Fruit fly (Drosophila melanogaster) whole organism, embryonic: ENCODE measurements around the gene CG46307.

Experiments
- Atf-2 ChIP-seq: fragments of 200-800 bp; sonication (Bioruptor generic); optimal IDR thresholded peaks from 2 replicates; lab custom pipeline; 2016; ENCODE audit warnings: missing biosample characterization, missing genetic modification characterization
- Atf6 ChIP-seq: fragments of 200-800 bp; sonication (Bioruptor generic); IDR thresholded peaks from 2 replicates; pipeline ENCODE4 v1.3.6; 2022; ENCODE audit warnings: missing biosample characterization, missing genetic modification characterization
- CG10959 ChIP-seq: fragments of 200-800 bp; sonication (Bioruptor generic); IDR thresholded peaks from 2 replicates; pipeline ENCODE4 v1.3.6; 2022; ENCODE audit warnings: missing biosample characterization, missing genetic modification characterization
- CG12104 ChIP-seq: fragments of 200-800 bp; sonication (Bioruptor generic); optimal IDR thresholded peaks from 3 replicates; lab custom pipeline; 2016; ENCODE audit warnings: missing biosample characterization, missing genetic modification characterization
- CG12155 ChIP-seq: fragments of 200-800 bp; sonication (Bioruptor generic); optimal IDR thresholded peaks from 3 replicates; lab custom pipeline; 2016; ENCODE audit warnings: missing biosample characterization, missing genetic modification characterization
- CG14014 ChIP-seq: fragments of 200-800 bp; sonication (Bioruptor generic); IDR thresholded peaks from 2 replicates; pipeline ENCODE4 v1.3.6; 2022; ENCODE audit warnings: missing biosample characterization, missing genetic modification characterization
- CG14050 ChIP-seq: fragments of 200-800 bp; sonication (Bioruptor generic); IDR thresholded peaks from 3 replicates; pipeline ENCODE4 v1.3.6; 2022; ENCODE audit warnings: missing biosample characterization, missing genetic modification characterization
- CG14441 ChIP-seq: fragments of 200-800 bp; sonication (Bioruptor generic); IDR thresholded peaks from 2 replicates; pipeline ENCODE4 v1.3.6; 2022; ENCODE audit warnings: missing biosample characterization, missing genetic modification characterization
- CG14667 ChIP-seq: fragments of 200-800 bp; sonication (Bioruptor generic); IDR thresholded peaks from 2 replicates; pipeline ENCODE4 v1.3.6; 2022; ENCODE audit warnings: missing biosample characterization, missing genetic modification characterization
- CG14860 ChIP-seq: fragments of 200-800 bp; sonication (Bioruptor generic); IDR thresholded peaks from 3 replicates; pipeline ENCODE4 v1.3.6; 2022; ENCODE audit warnings: missing biosample characterization, missing genetic modification characterization; ENCODE audit not compliant: partially characterized antibody
- CG16863 ChIP-seq: fragments of 200-800 bp; sonication (Bioruptor generic); optimal IDR thresholded peaks from 3 replicates; lab custom pipeline; 2016; ENCODE audit warnings: missing biosample characterization, missing genetic modification characterization
- CG17328 ChIP-seq: fragments of 200-800 bp; sonication (Bioruptor generic); IDR thresholded peaks from 2 replicates; pipeline ENCODE4 v1.3.6; 2022; ENCODE audit warnings: missing biosample characterization, missing genetic modification characterization
- CG1792 ChIP-seq: fragments of 200-800 bp; sonication (Bioruptor generic); optimal IDR thresholded peaks from 2 replicates; lab custom pipeline; 2016; ENCODE audit warnings: missing biosample characterization, missing genetic modification characterization
- CG1832 ChIP-seq: fragments of 200-800 bp; sonication (Bioruptor generic); optimal IDR thresholded peaks from 2 replicates; lab custom pipeline; 2017; ENCODE audit warnings: missing biosample characterization, mild to moderate bottlenecking, missing genetic modification characterization, inconsistent platforms
- CG18619 ChIP-seq: fragments of 200-800 bp; sonication (Bioruptor generic); optimal IDR thresholded peaks from 3 replicates; lab custom pipeline; 2017; ENCODE audit warnings: missing biosample characterization, mild to moderate bottlenecking, missing genetic modification characterization
- CG2202 ChIP-seq: fragments of 200-800 bp; sonication (Bioruptor generic); optimal IDR thresholded peaks from 2 replicates; lab custom pipeline; 2018; ENCODE audit warnings: missing biosample characterization, mild to moderate bottlenecking, missing genetic modification characterization
- CG3281 ChIP-seq: fragments of 200-800 bp; sonication (Bioruptor generic); optimal IDR thresholded peaks from 3 replicates; lab custom pipeline; 2017; ENCODE audit warnings: missing biosample characterization, mild to moderate bottlenecking, missing genetic modification characterization
- CG33557 ChIP-seq: fragments of 200-800 bp; sonication (Bioruptor generic); optimal IDR thresholded peaks from 2 replicates; lab custom pipeline; 2019; ENCODE audit warnings: missing biosample characterization, mild to moderate bottlenecking, missing genetic modification characterization, moderate library complexity
- CG34376 ChIP-seq: fragments of 200-800 bp; sonication (Bioruptor generic); optimal IDR thresholded peaks from 2 replicates; lab custom pipeline; 2018; ENCODE audit warnings: missing biosample characterization, mild to moderate bottlenecking, missing genetic modification characterization
- CG4617 ChIP-seq: fragments of 200-800 bp; sonication (Bioruptor generic); optimal IDR thresholded peaks from 3 replicates; lab custom pipeline; 2016; ENCODE audit warnings: missing biosample characterization, missing genetic modification characterization, borderline replicate concordance
- CG4707 ChIP-seq: fragments of 200-800 bp; sonication (Bioruptor generic); optimal IDR thresholded peaks from 2 replicates; lab custom pipeline; 2018; ENCODE audit warnings: missing biosample characterization, mild to moderate bottlenecking, missing genetic modification characterization, moderate library complexity
- CG7357 ChIP-seq: fragments of 200-800 bp; sonication (Bioruptor generic); IDR thresholded peaks from 3 replicates; pipeline ENCODE4 v1.3.6; 2022; ENCODE audit warnings: missing biosample characterization, missing genetic modification characterization
- CG7372 ChIP-seq: fragments of 200-800 bp; sonication (Bioruptor generic); IDR thresholded peaks from 2 replicates; pipeline ENCODE4 v1.3.6; 2022; ENCODE audit warnings: missing biosample characterization, missing genetic modification characterization
- CG7928 ChIP-seq: fragments of 200-800 bp; sonication (Bioruptor generic); optimal IDR thresholded peaks from 2 replicates; lab custom pipeline; 2017; ENCODE audit warnings: missing biosample characterization, mild to moderate bottlenecking, missing genetic modification characterization
- CrebB ChIP-seq: fragments of 200-800 bp; sonication (Bioruptor generic); optimal IDR thresholded peaks from 3 replicates; lab custom pipeline; 2018; ENCODE audit warnings: missing biosample characterization, mild to moderate bottlenecking, missing genetic modification characterization
- Doc3 ChIP-seq: fragments of 200-800 bp; sonication (Bioruptor generic); IDR thresholded peaks from 3 replicates; pipeline ENCODE4 v1.3.6; 2022; ENCODE audit warnings: missing biosample characterization, missing genetic modification characterization; ENCODE audit not compliant: partially characterized antibody
- Fer3 ChIP-seq: fragments of 200-800 bp; sonication (Bioruptor generic); optimal IDR thresholded peaks from 2 replicates; lab custom pipeline; 2018; ENCODE audit warnings: missing biosample characterization, mild to moderate bottlenecking, missing genetic modification characterization, moderate library complexity
- HmgD ChIP-seq: fragments of 200-800 bp; sonication (Bioruptor generic); optimal IDR thresholded peaks from 3 replicates; lab custom pipeline; 2016; ENCODE audit warnings: missing biosample characterization, missing genetic modification characterization
- MTF-1 ChIP-seq: fragments of 200-800 bp; sonication (Bioruptor generic); optimal IDR thresholded peaks from 2 replicates; lab custom pipeline; 2018; ENCODE audit warnings: missing biosample characterization, mild to moderate bottlenecking, missing genetic modification characterization, borderline replicate concordance
- Max ChIP-seq: fragments of 200-800 bp; sonication (Bioruptor generic); optimal IDR thresholded peaks from 2 replicates; lab custom pipeline; 2016; ENCODE audit warnings: missing biosample characterization, mild to moderate bottlenecking, missing genetic modification characterization
- NFAT ChIP-seq: fragments of 200-800 bp; sonication (Bioruptor generic); IDR thresholded peaks from 2 replicates; pipeline ENCODE4 v1.3.6; 2022; ENCODE audit warnings: missing biosample characterization, missing genetic modification characterization
- NK7.1 ChIP-seq: fragments of 200-800 bp; sonication (Bioruptor generic); optimal IDR thresholded peaks from 3 replicates; lab custom pipeline; 2016; ENCODE audit warnings: missing biosample characterization, missing genetic modification characterization
- Oli ChIP-seq: fragments of 200-800 bp; sonication (Bioruptor generic); optimal IDR thresholded peaks from 2 replicates; lab custom pipeline; 2018; ENCODE audit warnings: missing biosample characterization, mild to moderate bottlenecking, missing genetic modification characterization, moderate library complexity
- Taf1 ChIP-seq: fragments of 200-800 bp; sonication (Bioruptor generic); IDR thresholded peaks from 2 replicates; pipeline ENCODE4 v1.3.6; 2022; ENCODE audit warnings: missing biosample characterization, missing genetic modification characterization
- YL-1 ChIP-seq: fragments of 200-800 bp; sonication (Bioruptor generic); optimal IDR thresholded peaks from 3 replicates; lab custom pipeline; 2017; ENCODE audit warnings: missing biosample characterization, mild to moderate bottlenecking, missing genetic modification characterization
- al ChIP-seq: fragments of 200-800 bp; sonication (Bioruptor generic); IDR thresholded peaks from 2 replicates; pipeline ENCODE4 v1.3.6; 2022; ENCODE audit warnings: missing biosample characterization, missing genetic modification characterization
- bowl ChIP-seq: fragments of 200-800 bp; sonication (Bioruptor generic); IDR thresholded peaks from 2 replicates; pipeline ENCODE4 v1.3.6; 2022; ENCODE audit warnings: missing biosample characterization, missing genetic modification characterization
- crc ChIP-seq: fragments of 200-800 bp; sonication (Bioruptor generic); optimal IDR thresholded peaks from 2 replicates; lab custom pipeline; 2016; ENCODE audit warnings: missing biosample characterization, missing genetic modification characterization
- hbn ChIP-seq: fragments of 200-800 bp; sonication (Bioruptor generic); IDR thresholded peaks from 2 replicates; pipeline ENCODE4 v1.3.6; 2022; ENCODE audit warnings: missing biosample characterization, missing genetic modification characterization; ENCODE audit not compliant: partially characterized antibody
- nerfin-2 ChIP-seq: fragments of 200-800 bp; sonication (Bioruptor generic); IDR thresholded peaks from 2 replicates; pipeline ENCODE4 v1.3.6; 2022; ENCODE audit warnings: missing biosample characterization, missing genetic modification characterization; ENCODE audit not compliant: partially characterized antibody
- pb ChIP-seq: fragments of 200-800 bp; sonication (Bioruptor generic); optimal IDR thresholded peaks from 3 replicates; lab custom pipeline; 2016; ENCODE audit warnings: missing biosample characterization, missing genetic modification characterization
- ranshi ChIP-seq: fragments of 200-800 bp; sonication (Bioruptor generic); IDR thresholded peaks from 2 replicates; pipeline ENCODE4 v1.3.6; 2022; ENCODE audit warnings: missing biosample characterization, missing genetic modification characterization
- sc ChIP-seq, 3 experiments: fragments of >200 bp in 2 of 3; fragments of 200-800 bp in 1 of 3; sonication (Bioruptor generic) in 1 of 3; optimal IDR thresholded peaks; 2 replicates in 2 of 3; 3 replicates in 1 of 3; lab custom pipeline; 2017; ENCODE audit warnings: mild to moderate bottlenecking in 1 of 3, missing biosample characterization in 1 of 3, missing genetic modification characterization in 1 of 3, missing genetic modification reagents in 1 of 3
- sens ChIP-seq: fragments of 200-800 bp; sonication (Bioruptor generic); peaks from one replicate; lab custom pipeline; 2016; ENCODE audit warnings: missing biosample characterization, missing genetic modification characterization
- toy ChIP-seq: fragments of 200-800 bp; sonication (Bioruptor generic); IDR thresholded peaks from 2 replicates; pipeline ENCODE4 v1.3.6; 2022; ENCODE audit warnings: missing biosample characterization, missing genetic modification characterization
- twi ChIP-seq: fragments of 200-800 bp; optimal IDR thresholded peaks from 2 replicates; lab custom pipeline; 2019; ENCODE audit warnings: missing biosample characterization, mild to moderate bottlenecking, missing genetic modification characterization, moderate library complexity
- unc-4 ChIP-seq: fragments of 200-800 bp; sonication (Bioruptor generic); IDR thresholded peaks from 2 replicates; pipeline ENCODE4 v1.3.6; 2022; ENCODE audit warnings: missing biosample characterization, missing genetic modification characterization; ENCODE audit not compliant: partially characterized antibody
- zen ChIP-seq: fragments of 200-800 bp; sonication (Bioruptor generic); optimal IDR thresholded peaks from 3 replicates; lab custom pipeline; 2018; ENCODE audit warnings: missing biosample characterization, mild to moderate bottlenecking, missing genetic modification characterization, moderate library complexity

Gene CG46307

dm6 chr2L:21156156-21157040 is 52.0 kb downstream of the CG46307 start, which contains the start of the genes Mpp6 and E2f2 (continued):
- TF ChIP-seq CG33557 (GFP tag; lab: Kevin White, UChicago) (peak; percentile 3), al (GFP tag; lab: Robert Waterston, UW) (peak; percentile 29; the same call in 1 of the 2 replicates), CG7357 (GFP tag; lab: Robert Waterston, UW) (no peak), CG7928 (GFP tag; lab: Kevin White, UChicago) (no peak), HmgD (GFP tag; lab: Kevin White, UChicago) (no peak), CG4707 (GFP tag; lab: Kevin White, UChicago) (no peak), crc (GFP tag; lab: Kevin White, UChicago) (no peak), CG10959 (no peak), Taf1 (GFP tag; lab: Robert Waterston, UW) (no peak), CG1832 (GFP tag; lab: Kevin White, UChicago) (no peak), CG18619 (GFP tag; lab: Kevin White, UChicago) (peak; percentile 36), CG14667 (GFP tag; lab: Robert Waterston, UW) (no peak), CG17328 (GFP tag; lab: Robert Waterston, UW) (no peak), CG14860 (GFP tag; lab: Robert Waterston, UW) (0 out of 3 replicates have a peak, but pooled peaks have one; percentile 50), nerfin-2 (GFP tag; lab: Robert Waterston, UW) (peak; percentile 71), sc (optimal IDR thresholded peaks at IDR 0.05; lab: Kevin White, UChicago) (no peak), sc (GFP tag; optimal IDR thresholded peaks at IDR 0.05; lab: Kevin White, UChicago) (no peak), CG16863 (no peak), Oli (tag; lab: Kevin White, UChicago) (no peak), CG34376 (GFP tag; lab: Kevin White, UChicago) (peak; percentile 6), hbn (peak; percentile 87), CG7372 (GFP tag; lab: Robert Waterston, UW) (no peak), toy (no peak), twi (tag; lab: Kevin White, UChicago) (no peak), CG12104 (peak; percentile 15), MTF-1 (GFP tag; lab: Kevin White, UChicago) (no peak), CG14441 (GFP tag; lab: Robert Waterston, UW) (no peak), CG2202 (no peak), CG14014 (GFP tag; lab: Robert Waterston, UW) (0 out of 2 replicates have a peak, but pooled peaks have one; percentile 9), NK7.1 (GFP tag; lab: Kevin White, UChicago) (no peak), CG12155 (GFP tag; lab: Kevin White, UChicago) (peak; percentile 5), pb (no peak), zen (tag; lab: Kevin White, UChicago) (no peak), bowl (GFP tag; lab: Robert Waterston, UW) (no peak), NFAT (GFP tag; lab: Robert Waterston, UW) (peak; percentile 81), sens (GFP tag; lab: Kevin White, UChicago) (peak; percentile 70), CG1792 (no peak), Fer3 (no peak), CG4617 (GFP tag; lab: Kevin White, UChicago) (peak; percentile 4), Atf6 (GFP tag; lab: Robert Waterston, UW) (0 out of 2 replicates have a peak, but pooled peaks have one; percentile 23), ranshi (GFP tag; lab: Robert Waterston, UW) (no peak), Max (GFP tag; lab: Kevin White, UChicago) (peak; percentile 32), CG3281 (GFP tag; lab: Kevin White, UChicago) (peak; percentile 4), CrebB (tag; lab: Kevin White, UChicago) (no peak), Atf-2 (GFP tag; lab: Kevin White, UChicago) (no peak), unc-4 (GFP tag; lab: Robert Waterston, UW) (peak; percentile 79), YL-1 (GFP tag; lab: Kevin White, UChicago) (peak; percentile 68), Doc3 (GFP tag; lab: Robert Waterston, UW) (peak; percentile 57; the same call in 2 of the 3 replicates), CG14050 (GFP tag; lab: Robert Waterston, UW) (no peak)
